Fruit fly (Drosophila melanogaster) whole organism, embryonic: ENCODE data around the gene SerRS-m.

Source experiments
- Adf1 ChIP-seq: fragments of 200-800 bp; sonication (Bioruptor generic); IDR thresholded peaks from 2 replicates; pipeline ENCODE4 v1.3.6; 2022; ENCODE audit warnings: missing biosample characterization, missing genetic modification characterization
- Atf6 ChIP-seq: fragments of 200-800 bp; sonication (Bioruptor generic); IDR thresholded peaks from 2 replicates; pipeline ENCODE4 v1.3.6; 2022; ENCODE audit warnings: missing biosample characterization, missing genetic modification characterization
- Bgb ChIP-seq: fragments of 200-800 bp; sonication (Bioruptor generic); IDR thresholded peaks from 2 replicates; pipeline ENCODE4 v1.3.6; 2022; ENCODE audit warnings: missing biosample characterization, missing genetic modification characterization; ENCODE audit not compliant: partially characterized antibody
- CG10321 ChIP-seq: fragments of 200-800 bp; sonication (Bioruptor generic); IDR thresholded peaks from 2 replicates; pipeline ENCODE4 v1.3.6; 2022; ENCODE audit warnings: missing biosample characterization, missing genetic modification characterization
- CG10366 ChIP-seq: fragments of 200-800 bp; sonication (Bioruptor generic); IDR thresholded peaks from 2 replicates; pipeline ENCODE4 v1.3.6; 2022; ENCODE audit warnings: missing biosample characterization, missing genetic modification characterization
- CG11695 ChIP-seq: fragments of 200-800 bp; sonication (Bioruptor generic); IDR thresholded peaks from 3 replicates; pipeline ENCODE4 v1.3.6; 2022; ENCODE audit warnings: missing biosample characterization, missing genetic modification characterization
- CG14710 ChIP-seq: fragments of 200-800 bp; sonication (Bioruptor generic); optimal IDR thresholded peaks from 3 replicates; lab custom pipeline; 2019; ENCODE audit warnings: missing biosample characterization, mild to moderate bottlenecking, missing genetic modification characterization, moderate library complexity
- CG15073 ChIP-seq: fragments of 200-800 bp; sonication (Bioruptor generic); optimal IDR thresholded peaks from 2 replicates; lab custom pipeline; 2016; ENCODE audit warnings: missing biosample characterization, missing genetic modification characterization
- CG1603 ChIP-seq: fragments of 200-800 bp; sonication (Bioruptor generic); optimal IDR thresholded peaks from 2 replicates; lab custom pipeline; 2019; ENCODE audit warnings: missing biosample characterization, mild to moderate bottlenecking, missing genetic modification characterization, moderate library complexity
- CG17829 ChIP-seq: fragments of 200-800 bp; optimal IDR thresholded peaks from 2 replicates; lab custom pipeline; 2019; ENCODE audit warnings: missing biosample characterization, mild to moderate bottlenecking, missing genetic modification characterization, moderate library complexity
- CG18262 ChIP-seq: fragments of 200-800 bp; optimal IDR thresholded peaks from 3 replicates; lab custom pipeline; 2019; ENCODE audit warnings: missing biosample characterization, mild to moderate bottlenecking, missing genetic modification characterization, moderate library complexity
- CG18599 ChIP-seq: fragments of 200-800 bp; sonication (Bioruptor generic); optimal IDR thresholded peaks from 3 replicates; lab custom pipeline; 2017; ENCODE audit warnings: missing biosample characterization, missing genetic modification characterization, mild to moderate bottlenecking, moderate library complexity, missing genetic modification reagents
- CG5180 ChIP-seq: fragments of 200-800 bp; sonication (Bioruptor generic); optimal IDR thresholded peaks from 3 replicates; lab custom pipeline; 2017; ENCODE audit warnings: missing biosample characterization, missing genetic modification characterization, mild to moderate bottlenecking, moderate library complexity, missing genetic modification reagents
- CG5953 ChIP-seq: fragments of 200-800 bp; sonication (Bioruptor generic); IDR thresholded peaks from 2 replicates; pipeline ENCODE4 v1.3.6; 2022; ENCODE audit warnings: missing biosample characterization, missing genetic modification characterization
- CG6683 ChIP-seq: fragments of 200-800 bp; sonication (Bioruptor generic); optimal IDR thresholded peaks from 2 replicates; lab custom pipeline; 2017; ENCODE audit warnings: missing biosample characterization, mild to moderate bottlenecking, missing genetic modification characterization, missing genetic modification reagents
- CG7357 ChIP-seq: fragments of 200-800 bp; sonication (Bioruptor generic); IDR thresholded peaks from 3 replicates; pipeline ENCODE4 v1.3.6; 2022; ENCODE audit warnings: missing biosample characterization, missing genetic modification characterization
- CG7556 ChIP-seq: fragments of 200-800 bp; sonication (Bioruptor generic); optimal IDR thresholded peaks from 2 replicates; lab custom pipeline; 2017; ENCODE audit warnings: missing biosample characterization, mild to moderate bottlenecking, missing genetic modification characterization
- CG8388 ChIP-seq: fragments of 200-800 bp; sonication (Bioruptor generic); optimal IDR thresholded peaks from 2 replicates; lab custom pipeline; 2019; ENCODE audit warnings: missing biosample characterization, mild to moderate bottlenecking, missing genetic modification characterization, moderate library complexity
- CG8924 ChIP-seq: fragments of 200-800 bp; optimal IDR thresholded peaks from 3 replicates; lab custom pipeline; 2019; ENCODE audit warnings: missing biosample characterization, mild to moderate bottlenecking, missing genetic modification characterization, moderate library complexity
- CG9817 ChIP-seq: fragments of 200-800 bp; sonication (Bioruptor generic); optimal IDR thresholded peaks from 2 replicates; lab custom pipeline; 2018; ENCODE audit warnings: missing biosample characterization, mild to moderate bottlenecking, missing genetic modification characterization, moderate library complexity
- D ChIP-seq, 2 experiments: fragments of 200-800 bp in 1 of 2; fragments of >200 bp in 1 of 2; sonication (Bioruptor generic) in 1 of 2; optimal IDR thresholded peaks; 2 replicates in 1 of 2; 3 replicates in 1 of 2; lab custom pipeline; 2017; ENCODE audit warnings: mild to moderate bottlenecking in 1 of 2, missing biosample characterization in 1 of 2, missing genetic modification characterization in 1 of 2, missing genetic modification reagents in 1 of 2
- Dbx ChIP-seq: fragments of 200-800 bp; sonication (Bioruptor generic); IDR thresholded peaks from 3 replicates; pipeline ENCODE4 v1.3.6; 2022; ENCODE audit warnings: missing biosample characterization, missing genetic modification characterization
- Drgx ChIP-seq: fragments of 200-800 bp; sonication (Bioruptor generic); IDR thresholded peaks from 2 replicates; pipeline ENCODE4 v1.3.6; 2022; ENCODE audit warnings: missing biosample characterization, missing genetic modification characterization
- E2f1 ChIP-seq: fragments of 200-800 bp; sonication (Bioruptor generic); IDR thresholded peaks from 2 replicates; pipeline ENCODE4 v1.3.6; 2022; ENCODE audit warnings: missing biosample characterization, missing genetic modification characterization
- Ets65A ChIP-seq: fragments of 200-800 bp; sonication (Bioruptor generic); peaks from one replicate; lab custom pipeline; 2016; ENCODE audit warnings: missing biosample characterization, missing genetic modification characterization
- Med ChIP-seq: fragments of 200-800 bp; sonication (Bioruptor generic); peaks from one replicate; lab custom pipeline; 2016; ENCODE audit warnings: missing biosample characterization, missing genetic modification characterization, mild to moderate bottlenecking, inconsistent platforms, moderate library complexity
- PHDP ChIP-seq: fragments of 200-800 bp; sonication (Bioruptor generic); optimal IDR thresholded peaks from 3 replicates; lab custom pipeline; 2018; ENCODE audit warnings: missing biosample characterization, mild to moderate bottlenecking, missing genetic modification characterization, moderate library complexity
- Ptx1 ChIP-seq: fragments of 200-800 bp; sonication (Bioruptor generic); IDR thresholded peaks from 2 replicates; pipeline ENCODE4 v1.3.6; 2022; ENCODE audit warnings: missing biosample characterization, missing genetic modification characterization
- Rfx ChIP-seq: fragments of 200-800 bp; sonication (Bioruptor generic); IDR thresholded peaks from 2 replicates; pipeline ENCODE4 v1.3.6; 2022; ENCODE audit warnings: missing biosample characterization, missing genetic modification characterization
- Xrp1 ChIP-seq: fragments of 200-800 bp; sonication (Bioruptor generic); IDR thresholded peaks from 2 replicates; pipeline ENCODE4 v1.3.6; 2022; ENCODE audit warnings: missing biosample characterization, missing genetic modification characterization
- al ChIP-seq: fragments of 200-800 bp; sonication (Bioruptor generic); IDR thresholded peaks from 2 replicates; pipeline ENCODE4 v1.3.6; 2022; ENCODE audit warnings: missing biosample characterization, missing genetic modification characterization
- ash1 ChIP-seq: fragments of 200-800 bp; sonication (Bioruptor generic); optimal IDR thresholded peaks from 2 replicates; lab custom pipeline; 2018; ENCODE audit warnings: missing biosample characterization, mild to moderate bottlenecking, missing genetic modification characterization
- bsh ChIP-seq, 2 experiments: fragments of 200-800 bp; sonication (Bioruptor generic); optimal IDR thresholded peaks; 2 replicates each; lab custom pipeline; 2017 to 2018; ENCODE audit warnings: mild to moderate bottlenecking in 2 of 2, missing biosample characterization in 2 of 2, missing genetic modification characterization in 2 of 2, moderate library complexity in 1 of 2
- gem ChIP-seq: fragments of 200-800 bp; sonication (Bioruptor generic); optimal IDR thresholded peaks from 2 replicates; lab custom pipeline; 2019; ENCODE audit warnings: missing biosample characterization, mild to moderate bottlenecking, missing genetic modification characterization, moderate library complexity
- gsb ChIP-seq: fragments of 200-800 bp; sonication (Bioruptor generic); IDR thresholded peaks from 2 replicates; pipeline ENCODE4 v1.3.6; 2022; ENCODE audit warnings: missing biosample characterization, missing genetic modification characterization
- hkb ChIP-seq, 2 experiments: fragments of 200-800 bp in 1 of 2; fragments of >200 bp in 1 of 2; sonication (Bioruptor generic) in 1 of 2; IDR thresholded peaks in 1 of 2; optimal IDR thresholded peaks in 1 of 2; 2 replicates each; pipeline versions ENCODE4 v1.3.6 to Lab custom; 2017 to 2022; ENCODE audit warnings: missing biosample characterization in 1 of 2, missing genetic modification characterization in 1 of 2
- mirr ChIP-seq: fragments of 200-800 bp; sonication (Bioruptor generic); optimal IDR thresholded peaks from 3 replicates; lab custom pipeline; 2018; ENCODE audit warnings: missing biosample characterization, mild to moderate bottlenecking, missing genetic modification characterization
- pan ChIP-seq, 4 experiments: fragments of >200 bp in 3 of 4; fragments of 200-800 bp in 1 of 4; sonication (Bioruptor generic) in 1 of 4; optimal IDR thresholded peaks in 3 of 4; IDR thresholded peaks in 1 of 4; 2 replicates each; pipeline versions ENCODE4 v1.3.6 to Lab custom; 2017 to 2022; ENCODE audit warnings: missing biosample characterization in 2 of 4, missing genetic modification characterization in 2 of 4, mixed read lengths in 1 of 4
- phol ChIP-seq: fragments of 200-800 bp; sonication (Bioruptor generic); optimal IDR thresholded peaks from 3 replicates; lab custom pipeline; 2018; ENCODE audit warnings: missing biosample characterization, mild to moderate bottlenecking, missing genetic modification characterization, moderate library complexity
- prd ChIP-seq, 3 experiments: fragments of >200 bp in 2 of 3; fragments of 200-800 bp in 1 of 3; sonication (Bioruptor generic) in 1 of 3; optimal IDR thresholded peaks in 2 of 3; IDR thresholded peaks in 1 of 3; 2 replicates in 2 of 3; 3 replicates in 1 of 3; pipeline versions ENCODE4 v1.3.6 to Lab custom; 2017 to 2022; ENCODE audit warnings: missing biosample characterization in 1 of 3, missing genetic modification characterization in 1 of 3
- slbo ChIP-seq: fragments of 200-800 bp; sonication (Bioruptor generic); IDR thresholded peaks from 2 replicates; pipeline ENCODE4 v1.3.6; 2022; ENCODE audit warnings: missing biosample characterization, missing genetic modification characterization
- vvl ChIP-seq: fragments of 200-800 bp; sonication (Bioruptor generic); IDR thresholded peaks from 2 replicates; pipeline ENCODE4 v1.3.6; 2022; ENCODE audit warnings: missing biosample characterization, missing genetic modification characterization

SerRS-m gene

DNA sequence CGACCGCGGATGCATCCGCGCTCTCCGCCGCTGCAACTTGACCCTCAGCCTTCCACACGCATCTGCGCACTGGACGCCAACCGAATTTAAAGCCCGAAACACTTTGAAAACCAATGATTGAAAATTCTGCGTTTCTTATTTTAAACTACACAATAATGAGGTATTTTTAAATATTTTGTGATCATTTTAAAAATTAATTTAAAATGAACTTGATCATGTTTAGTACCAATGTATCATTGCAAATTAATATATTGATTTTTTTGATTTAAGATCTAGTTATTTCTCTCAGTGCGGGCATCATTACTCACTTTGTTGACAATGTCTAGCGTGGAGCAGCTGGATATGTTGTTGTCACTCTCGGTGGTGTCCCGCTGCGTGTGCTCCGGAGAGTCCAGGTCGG lies 26.4 kb downstream of the SerRS-m start (continued):
- TF ChIP-seq D (optimal IDR thresholded peaks at IDR 0.05; lab: Kevin White, UChicago) (no peak), D (GFP tag; optimal IDR thresholded peaks at IDR 0.05; lab: Kevin White, UChicago) (no peak), CG8924 (tag; lab: Kevin White, UChicago) (peak; percentile 9), vvl (GFP tag; lab: Robert Waterston, UW) (peak; percentile 77), CG17829 (tag; lab: Kevin White, UChicago) (peak; percentile 40), E2f1 (0 out of 2 replicates have a peak, but pooled peaks have one; percentile 21), slbo (GFP tag; lab: Robert Waterston, UW) (peak; percentile 66), CG1603 (peak; percentile 17), Rfx (GFP tag; lab: Robert Waterston, UW) (peak; percentile 39), CG8388 (GFP tag; lab: Kevin White, UChicago) (peak; percentile 64), CG15073 (GFP tag; lab: Kevin White, UChicago) (no peak), gem (tag; lab: Kevin White, UChicago) (peak; percentile 82), PHDP (tag; lab: Kevin White, UChicago) (peak; percentile 63), Dbx (0 out of 3 replicates have a peak, but pooled peaks have one; percentile 29), Xrp1 (GFP tag; lab: Robert Waterston, UW) (peak; percentile 41; the same call in 1 of the 2 replicates), phol (tag; lab: Kevin White, UChicago) (peak; percentile 32), bsh (GFP tag; optimal IDR thresholded peaks at IDR 0.05; lab: Kevin White, UChicago) (peak in 1 of 2 experiments; percentile 62), Bgb (GFP tag; lab: Robert Waterston, UW) (no peak), prd (optimal IDR thresholded peaks at IDR 0.05; lab: Kevin White, UChicago) (no peak), prd (GFP tag; IDR thresholded peaks at IDR 0.05; lab: Robert Waterston, UW) (peak; percentile 40; the same call in 2 of the 3 replicates), CG14710 (tag; lab: Kevin White, UChicago) (peak; percentile 23), al (GFP tag; lab: Robert Waterston, UW) (peak; percentile 33; the same call in 1 of the 2 replicates), CG5953 (GFP tag; lab: Robert Waterston, UW) (no peak), hkb (optimal IDR thresholded peaks at IDR 0.05; lab: Kevin White, UChicago) (no peak), hkb (GFP tag; IDR thresholded peaks at IDR 0.05; lab: Robert Waterston, UW) (peak; percentile 63), Med (peak; percentile 29), CG18262 (peak; percentile 47), CG9817 (tag; lab: Kevin White, UChicago) (peak; percentile 39), CG5180 (GFP tag; lab: Kevin White, UChicago) (no peak), CG6683 (GFP tag; lab: Kevin White, UChicago) (peak; percentile 8), Adf1 (0 out of 2 replicates have a peak, but pooled peaks have one; percentile 11), Ets65A (GFP tag; lab: Kevin White, UChicago) (peak; percentile 68), Drgx (GFP tag; lab: Robert Waterston, UW) (peak; percentile 64), gsb (GFP tag; lab: Robert Waterston, UW) (no peak), CG11695 (GFP tag; lab: Robert Waterston, UW) (peak; percentile 61; the same call in 2 of the 3 replicates), CG7357 (GFP tag; lab: Robert Waterston, UW) (no peak), ash1 (GFP tag; lab: Kevin White, UChicago) (no peak), CG18599 (GFP tag; lab: Kevin White, UChicago) (no peak), Ptx1 (GFP tag; lab: Robert Waterston, UW) (peak; percentile 39; the same call in 1 of the 2 replicates), CG7556 (GFP tag; lab: Kevin White, UChicago) (peak; percentile 73), Atf6 (0 out of 2 replicates have a peak, but pooled peaks have one; percentile 10), CG10321 (GFP tag; lab: Robert Waterston, UW) (0 out of 2 replicates have a peak, but pooled peaks have one; percentile 8), CG10366 (peak; percentile 62), pan (optimal IDR thresholded peaks at IDR 0.05; lab: Kevin White, UChicago) (no peak), pan (GFP tag; optimal IDR thresholded peaks at IDR 0.05 in 1 of 2, IDR thresholded peaks at IDR 0.05 in 1 of 2) (peak in 1 of 2 experiments; percentile 65), mirr (no peak)
